Worm (Caenorhabditis elegans): ENCODE results near the gene C26B9.2.

DNA sequence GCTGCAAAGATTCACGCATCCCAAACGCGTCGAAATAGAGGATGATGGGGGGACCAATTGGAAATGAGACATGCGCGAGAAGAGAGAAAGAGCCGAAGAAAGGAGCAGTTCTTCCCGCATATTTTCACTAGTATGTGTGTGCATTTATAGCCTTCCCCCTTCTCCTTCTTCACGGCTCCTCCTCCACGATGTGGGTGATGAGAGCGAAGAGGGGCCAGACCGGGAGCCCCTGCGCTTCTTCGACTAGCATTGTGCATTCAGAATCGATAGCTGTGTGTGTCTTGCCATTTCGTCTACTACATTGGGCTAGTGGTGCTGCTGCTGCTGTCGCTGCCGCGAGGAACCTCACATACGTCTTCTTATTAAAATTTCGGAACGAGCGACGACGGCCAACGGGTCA is 28.2 kb downstream of the C26B9.2 start, which contains the start of gene jkk-1:
- no peak for TF ChIP-seq madf-5 (GFP tag; IDR thresholded peaks at IDR 0.05)
- TF ChIP-seq lin-15B (tag; optimal IDR thresholded peaks at IDR 0.05): no peak
- TF ChIP-seq nhr-237 (tag; optimal IDR thresholded peaks at IDR 0.05): no peak

Measured in whole organism, L4 larva.